Worm (Caenorhabditis elegans) whole organism, L2 larva: ENCODE data around the gene pro-3.

ENCODE experiments used
- C34F6.9 ChIP-seq: fragments of 150-350 bp; optimal IDR thresholded peaks from 2 replicates; lab custom pipeline; 2014; ENCODE audit warnings: missing biosample characterization, missing genetic modification characterization
- F13H6.1 ChIP-seq: sonication (generic microtip); optimal IDR thresholded peaks from 2 replicates; lab custom pipeline; 2016; ENCODE audit warnings: missing genetic modification characterization, missing compliant biosample characterization
- R02D3.7 ChIP-seq: fragments of 150-350 bp; optimal IDR thresholded peaks from 2 replicates; lab custom pipeline; 2014; ENCODE audit warnings: missing biosample characterization, missing genetic modification characterization
- Y55F3AM.14 ChIP-seq: fragments of 200-800 bp; sonication (Bioruptor generic); optimal IDR thresholded peaks from 2 replicates; lab custom pipeline; 2018; ENCODE audit warnings: mild to moderate bottlenecking, missing genetic modification characterization, missing compliant biosample characterization
- ZK546.5 ChIP-seq: sonication (generic microtip); optimal IDR thresholded peaks from 2 replicates; lab custom pipeline; 2017; ENCODE audit warnings: missing biosample characterization, missing genetic modification characterization
- alr-1 ChIP-seq: fragments of 150-350 bp; optimal IDR thresholded peaks from 2 replicates; lab custom pipeline; 2014; ENCODE audit warnings: missing biosample characterization, missing genetic modification characterization
- aly-2 ChIP-seq: fragments of 150-350 bp; optimal IDR thresholded peaks from 2 replicates; lab custom pipeline; 2014; ENCODE audit warnings: missing biosample characterization, missing genetic modification characterization
- ama-1 ChIP-seq: fragments of 150-350 bp; optimal IDR thresholded peaks from 2 replicates; lab custom pipeline; 2018; ENCODE audit warnings: inconsistent platforms
- blmp-1 ChIP-seq: sonication (generic microtip); optimal IDR thresholded peaks from 2 replicates; lab custom pipeline; 2017; ENCODE audit warnings: missing genetic modification characterization, mild to moderate bottlenecking, missing compliant biosample characterization, antibody characterized with exemption, moderate library complexity; ENCODE audit not compliant: insufficient read depth
- ceh-16 ChIP-seq: fragments of 150-350 bp; optimal IDR thresholded peaks from 2 replicates; lab custom pipeline; 2014; ENCODE audit warnings: missing biosample characterization, missing genetic modification characterization
- ceh-82 ChIP-seq: fragments of 150-350 bp; optimal IDR thresholded peaks from 2 replicates; lab custom pipeline; 2014; ENCODE audit warnings: missing biosample characterization, missing genetic modification characterization
- crh-2 ChIP-seq: sonication (generic microtip); optimal IDR thresholded peaks from 2 replicates; lab custom pipeline; 2017; ENCODE audit warnings: missing biosample characterization, missing genetic modification characterization
- dmd-4 ChIP-seq: sonication (generic microtip); optimal IDR thresholded peaks from 2 replicates; lab custom pipeline; 2017; ENCODE audit warnings: missing biosample characterization, missing genetic modification characterization
- egl-27 ChIP-seq: sonication (generic microtip); optimal IDR thresholded peaks from 3 replicates; lab custom pipeline; 2017; ENCODE audit warnings: missing biosample characterization, missing genetic modification reagents, missing genetic modification characterization
- elt-1 ChIP-seq: fragments of 150-350 bp; optimal IDR thresholded peaks from 2 replicates; lab custom pipeline; 2014; ENCODE audit warnings: missing biosample characterization, missing genetic modification characterization
- elt-3 ChIP-seq: sonication (generic microtip); optimal IDR thresholded peaks from 2 replicates; lab custom pipeline; 2017; ENCODE audit warnings: missing biosample characterization, missing genetic modification characterization
- fos-1 ChIP-seq: fragments of 150-350 bp; optimal IDR thresholded peaks from 2 replicates; lab custom pipeline; 2014; ENCODE audit warnings: missing biosample characterization, missing genetic modification characterization
- gmeb-1 ChIP-seq: fragments of 150-350 bp; optimal IDR thresholded peaks from 2 replicates; lab custom pipeline; 2014; ENCODE audit warnings: missing biosample characterization, missing genetic modification characterization
- lin-11 ChIP-seq: fragments of 150-350 bp; sonication (generic microtip); optimal IDR thresholded peaks from 2 replicates; lab custom pipeline; 2014; ENCODE audit warnings: missing biosample characterization, missing genetic modification characterization, inconsistent platforms, mixed read lengths
- lin-13 ChIP-seq: fragments of 150-350 bp; optimal IDR thresholded peaks from 2 replicates; lab custom pipeline; 2014; ENCODE audit warnings: missing biosample characterization, missing genetic modification reagents, missing genetic modification characterization
- lin-39 ChIP-seq: fragments of 150-350 bp; optimal IDR thresholded peaks from 2 replicates; lab custom pipeline; 2014; ENCODE audit warnings: missing biosample characterization, missing genetic modification reagents, missing genetic modification characterization
- lsy-2 ChIP-seq, 2 experiments: fragments of 150-350 bp in 1 of 2; sonication (generic microtip) in 1 of 2; optimal IDR thresholded peaks; 2 replicates each; lab custom pipeline; 2014 to 2017; ENCODE audit warnings: missing biosample characterization in 2 of 2, missing genetic modification characterization in 2 of 2
- mab-5 ChIP-seq: fragments of 150-350 bp; optimal IDR thresholded peaks from 2 replicates; lab custom pipeline; 2014; ENCODE audit warnings: missing biosample characterization, missing genetic modification characterization
- mbf-1 ChIP-seq: sonication (generic microtip); optimal IDR thresholded peaks from 2 replicates; lab custom pipeline; 2017; ENCODE audit warnings: missing biosample characterization, missing genetic modification characterization
- mdl-1 ChIP-seq, 2 experiments: fragments of 150-350 bp in 1 of 2; sonication (generic microtip) in 1 of 2; optimal IDR thresholded peaks; 2 replicates each; lab custom pipeline; 2017; ENCODE audit warnings: missing biosample characterization in 2 of 2, missing genetic modification characterization in 2 of 2
- nhr-10 ChIP-seq: sonication (generic microtip); optimal IDR thresholded peaks from 2 replicates; lab custom pipeline; 2017; ENCODE audit warnings: missing biosample characterization, missing genetic modification characterization
- nhr-11 ChIP-seq: fragments of 150-350 bp; optimal IDR thresholded peaks from 2 replicates; lab custom pipeline; 2014; ENCODE audit warnings: missing biosample characterization, missing genetic modification characterization
- nhr-12 ChIP-seq: fragments of 150-350 bp; optimal IDR thresholded peaks from 2 replicates; lab custom pipeline; 2014; ENCODE audit warnings: missing biosample characterization, missing genetic modification characterization
- nhr-129 ChIP-seq: fragments of 150-350 bp; optimal IDR thresholded peaks from 2 replicates; lab custom pipeline; 2014; ENCODE audit warnings: missing biosample characterization, missing genetic modification characterization
- nhr-21 ChIP-seq: fragments of 150-350 bp; optimal IDR thresholded peaks from 2 replicates; lab custom pipeline; 2014; ENCODE audit warnings: missing biosample characterization, missing genetic modification characterization
- nhr-23 ChIP-seq: fragments of 150-350 bp; optimal IDR thresholded peaks from 2 replicates; lab custom pipeline; 2014; ENCODE audit warnings: missing biosample characterization, missing genetic modification reagents, missing genetic modification characterization
- nhr-237 ChIP-seq: fragments of 150-350 bp; optimal IDR thresholded peaks from 2 replicates; lab custom pipeline; 2014; ENCODE audit warnings: missing biosample characterization, missing genetic modification characterization
- nhr-25 ChIP-seq: fragments of 150-350 bp; sonication (generic microtip); optimal IDR thresholded peaks from 3 replicates; lab custom pipeline; 2014; ENCODE audit warnings: missing biosample characterization, missing genetic modification characterization
- nhr-6 ChIP-seq: fragments of 150-350 bp; optimal IDR thresholded peaks from 2 replicates; lab custom pipeline; 2014; ENCODE audit warnings: missing biosample characterization, missing genetic modification characterization
- nhr-77 ChIP-seq: fragments of 150-350 bp; optimal IDR thresholded peaks from 2 replicates; lab custom pipeline; 2014; ENCODE audit warnings: missing biosample characterization, missing genetic modification characterization
- peb-1 ChIP-seq: fragments of 150-350 bp; optimal IDR thresholded peaks from 2 replicates; lab custom pipeline; 2014; ENCODE audit warnings: missing biosample characterization, missing genetic modification characterization
- sem-4 ChIP-seq: fragments of 150-350 bp; optimal IDR thresholded peaks from 2 replicates; lab custom pipeline; 2014; ENCODE audit warnings: missing biosample characterization, missing genetic modification reagents, missing genetic modification characterization
- skn-1 ChIP-seq: sonication (generic microtip); optimal IDR thresholded peaks from 2 replicates; lab custom pipeline; 2017; ENCODE audit warnings: missing biosample characterization, missing genetic modification characterization
- sma-3 ChIP-seq: sonication (generic microtip); optimal IDR thresholded peaks from 2 replicates; lab custom pipeline; 2016; ENCODE audit warnings: missing genetic modification reagents, missing genetic modification characterization, missing compliant biosample characterization
- sma-9 ChIP-seq, 2 experiments: fragments of 150-350 bp in 1 of 2; sonication (generic microtip) in 1 of 2; optimal IDR thresholded peaks; 2 replicates each; lab custom pipeline; 2014 to 2016; ENCODE audit warnings: missing genetic modification characterization in 2 of 2, mild to moderate bottlenecking in 1 of 2, missing biosample characterization in 1 of 2, missing compliant biosample characterization in 1 of 2, missing genetic modification reagents in 1 of 2, moderate library complexity in 1 of 2
- snpc-4 ChIP-seq: fragments of 150-350 bp; optimal IDR thresholded peaks from 2 replicates; lab custom pipeline; 2014; ENCODE audit warnings: missing biosample characterization, missing genetic modification characterization
- unc-39 ChIP-seq: fragments of 150-350 bp; optimal IDR thresholded peaks from 2 replicates; lab custom pipeline; 2014; ENCODE audit warnings: missing biosample characterization, missing genetic modification characterization
- unc-55 ChIP-seq: fragments of 150-350 bp; sonication (generic microtip); optimal IDR thresholded peaks from 3 replicates; lab custom pipeline; 2014; ENCODE audit warnings: missing biosample characterization, missing genetic modification reagents, missing genetic modification characterization
- unc-62 ChIP-seq: fragments of 150-350 bp; optimal IDR thresholded peaks from 2 replicates; lab custom pipeline; 2014; ENCODE audit warnings: missing biosample characterization, missing genetic modification reagents, missing genetic modification characterization
- zag-1 ChIP-seq: fragments of 150-350 bp; optimal IDR thresholded peaks from 2 replicates; lab custom pipeline; 2014; ENCODE audit warnings: missing biosample characterization, missing genetic modification characterization
- ztf-1 ChIP-seq: fragments of 200-800 bp; sonication (Bioruptor generic); conservative IDR thresholded peaks from 2 replicates; pipeline ENCODE4 v1.3.6; 2022; ENCODE audit warnings: missing genetic modification characterization, missing compliant biosample characterization
- ztf-11 ChIP-seq: sonication (generic microtip); optimal IDR thresholded peaks from 2 replicates; lab custom pipeline; 2017; ENCODE audit warnings: missing biosample characterization, missing genetic modification characterization
- ztf-4 ChIP-seq: fragments of 150-350 bp; optimal IDR thresholded peaks from 2 replicates; lab custom pipeline; 2014; ENCODE audit warnings: missing biosample characterization, missing genetic modification characterization

Gene pro-3

ce11 chrV:19118312-19118711, at the start of gene pro-3:
pro-3 (minus strand) TSS chrV:19118412.
- TF ChIP-seq elt-1 (tag; lab: Kevin White, UChicago) (no peak), lsy-2 (tag; optimal IDR thresholded peaks at IDR 0.05; lab: Kevin White, UChicago) (no peak), mbf-1 (tag; lab: Kevin White, UChicago) (no peak), sma-3 (GFP tag; lab: Kevin White, UChicago) (no peak), peb-1 (no peak), skn-1 (tag; lab: Kevin White, UChicago) (no peak), nhr-11 (tag; lab: Kevin White, UChicago) (no peak), ZK546.5 (tag; lab: Kevin White, UChicago) (no peak), nhr-129 (tag; lab: Kevin White, UChicago) (no peak), alr-1 (tag; lab: Kevin White, UChicago) (no peak)

ce11 chrV:19158664-19159063, 40.5 kb upstream of the pro-3 start, which contains the start of gene Y39B6A.5:
Y39B6A.5 (minus strand) TSS chrV:19158877.
- TF ChIP-seq elt-1 (tag; lab: Kevin White, UChicago) (no peak), Y55F3AM.14 (GFP tag; lab: Kevin White, UChicago) (no peak), ztf-4 (no peak), blmp-1 (tag; lab: Kevin White, UChicago) (no peak), aly-2 (no peak), sma-3 (GFP tag; lab: Kevin White, UChicago) (peak; percentile 72), nhr-11 (tag; lab: Kevin White, UChicago) (no peak), sma-9 (GFP tag; optimal IDR thresholded peaks at IDR 0.05; lab: Kevin White, UChicago) (no peak), sma-9 (tag; optimal IDR thresholded peaks at IDR 0.05; lab: Kevin White, UChicago) (no peak), lin-13 (GFP tag; lab: Kevin White, UChicago) (peak; percentile 16), egl-27 (tag; lab: Kevin White, UChicago) (no peak), nhr-129 (tag; lab: Kevin White, UChicago) (peak; percentile 58), F13H6.1 (tag; lab: Kevin White, UChicago) (peak; percentile 74), nhr-237 (tag; lab: Kevin White, UChicago) (no peak), nhr-10 (tag; lab: Kevin White, UChicago) (no peak), nhr-21 (tag; lab: Kevin White, UChicago) (no peak), nhr-12 (tag; lab: Kevin White, UChicago) (no peak), unc-55 (GFP tag; lab: Kevin White, UChicago) (peak; percentile 12), fos-1 (peak; percentile 98), skn-1 (tag; lab: Kevin White, UChicago) (no peak), R02D3.7 (tag; lab: Kevin White, UChicago) (no peak), C34F6.9 (tag; lab: Kevin White, UChicago) (no peak), zag-1 (no peak), unc-62 (GFP tag; lab: Kevin White, UChicago) (no peak), lin-39 (tag; lab: Kevin White, UChicago) (no peak), mdl-1 (tag; optimal IDR thresholded peaks at IDR 0.05; lab: Kevin White, UChicago) (peak in 1 of 2 experiments; percentile 13), ztf-11 (tag; lab: Kevin White, UChicago) (no peak), ZK546.5 (tag; lab: Kevin White, UChicago) (no peak), mab-5 (tag; lab: Kevin White, UChicago) (no peak), snpc-4 (no peak), elt-3 (tag; lab: Kevin White, UChicago) (no peak), ceh-82 (tag; lab: Kevin White, UChicago) (no peak), alr-1 (tag; lab: Kevin White, UChicago) (no peak), mbf-1 (tag; lab: Kevin White, UChicago) (no peak), crh-2 (tag; lab: Kevin White, UChicago) (peak; percentile 99), nhr-77 (tag; lab: Kevin White, UChicago) (no peak), dmd-4 (tag; lab: Kevin White, UChicago) (no peak), ama-1 (lab: Kevin White, UChicago) (no peak), gmeb-1 (peak; percentile 77), peb-1 (no peak), lsy-2 (tag; optimal IDR thresholded peaks at IDR 0.05; lab: Kevin White, UChicago) (peak in 1 of 2 experiments; percentile 42), lin-11 (tag; lab: Kevin White, UChicago) (no peak), nhr-23 (tag; lab: Kevin White, UChicago) (no peak), nhr-25 (tag; lab: Kevin White, UChicago) (no peak), ztf-1 (GFP tag; lab: Robert Waterston, UW) (no peak), sem-4 (tag; lab: Kevin White, UChicago) (no peak), ceh-16 (tag; lab: Kevin White, UChicago) (no peak), unc-39 (no peak), nhr-6 (tag; lab: Kevin White, UChicago) (no peak)
